Fruit fly (Drosophila melanogaster) ovary, adult (tissue): ENCODE results near the gene CG7031.

Experiments
- CG17801 ChIP-seq: fragments of 200-800 bp; optimal IDR thresholded peaks from 2 replicates; lab custom pipeline; 2019; ENCODE audit warnings: missing biosample characterization, mild to moderate bottlenecking, missing genetic modification characterization, moderate library complexity; ENCODE audit not compliant: partially characterized antibody

The CG7031 gene

dm6 chr3R:22789106-22789505 lies 15.0 kb upstream of the CG7031 start:
- no peak for TF ChIP-seq CG17801 (GFP tag; lab: Kevin White, UChicago)

- no peak for TF ChIP-seq CG17801 (GFP tag; lab: Kevin White, UChicago)
Observed at dm6 chr3R:22793953-22794352, 10.1 kb upstream of the CG7031 start.

- no peak for TF ChIP-seq CG17801 (GFP tag; lab: Kevin White, UChicago)
Observed at dm6 chr3R:22807132-22807531, 3.0 kb downstream of the CG7031 start.

dm6 chr3R:22810277-22810676 lies 6.2 kb downstream of the CG7031 start:
- no peak for TF ChIP-seq CG17801 (GFP tag; lab: Kevin White, UChicago)

DNA sequence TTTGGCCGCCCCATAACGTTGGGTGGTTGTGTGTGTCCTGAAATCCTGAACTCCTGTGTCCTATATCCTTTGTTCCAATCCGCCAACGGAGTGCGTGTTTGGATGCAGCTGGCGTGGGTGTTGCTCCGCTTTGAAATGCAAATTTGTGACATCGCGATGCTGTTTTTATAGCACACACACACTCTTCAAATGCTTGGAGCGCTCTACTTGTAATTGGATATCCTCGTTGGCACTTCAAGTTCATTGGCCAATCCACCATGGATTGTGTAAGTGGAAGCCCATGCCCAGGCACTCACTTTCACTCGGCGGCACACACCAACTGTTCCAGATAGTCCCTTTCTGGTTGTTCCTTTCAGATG lies 12.0 kb downstream of the CG7031 start, which contains the start of gene CG13840:
Gene CG13840 (minus strand): TSS at position 101 of the 359 bp plus-strand sequence.
- no peak for TF ChIP-seq CG17801 (GFP tag; lab: Kevin White, UChicago)

dm6 chr3R:22816437-22817173 lies 12.5 kb downstream of the CG7031 start:
- peak; percentile 94 for TF ChIP-seq CG17801 (GFP tag; lab: Kevin White, UChicago)

- TF ChIP-seq CG17801 (GFP tag; lab: Kevin White, UChicago), result no peak
Observed at dm6 chr3R:22822729-22823128, 18.6 kb downstream of the CG7031 start.

- no peak for TF ChIP-seq CG17801 (GFP tag; lab: Kevin White, UChicago)
Observed at dm6 chr3R:22833416-22833815, 29.3 kb downstream of the CG7031 start.

- no peak for TF ChIP-seq CG17801 (GFP tag; lab: Kevin White, UChicago)
Observed at dm6 chr3R:22839257-22839656, 35.2 kb downstream of the CG7031 start.

- no peak for TF ChIP-seq CG17801 (GFP tag; lab: Kevin White, UChicago)
Observed at dm6 chr3R:22846202-22846601, 42.1 kb downstream of the CG7031 start, which contains the start of gene CG4704. TSS of gene CG4704 (minus strand) at chr3R:22846302.
